Fruit fly (Drosophila melanogaster): ENCODE measurements around the gene Smyd3.
"Not testable (repeated sequence)": the region's sequence is repeated elsewhere in the genome, so short reads cannot be mapped to it uniquely, and the experiment has no call there.

Gene Smyd3

dm6 chrX:2624525-2625006, 15.9 kb upstream of the Smyd3 start, which contains the start of the genes brv3 and Pi4KIIIalpha:
Gene brv3, minus strand, starts transcription at chrX:2624575.
Gene Pi4KIIIalpha, plus strand, starts transcription at chrX:2624804.
- TF ChIP-seq CG8478 (optimal IDR thresholded peaks at IDR 0.05) (no peak), usp (GFP tag; optimal IDR thresholded peaks at IDR 0.05) (no peak), EcR (GFP tag; optimal IDR thresholded peaks at IDR 0.05) (no peak), pan (optimal IDR thresholded peaks at IDR 0.05) (no peak), Dll (optimal IDR thresholded peaks at IDR 0.05) (no peak), psq (optimal IDR thresholded peaks at IDR 0.05) (no peak)

DNA sequence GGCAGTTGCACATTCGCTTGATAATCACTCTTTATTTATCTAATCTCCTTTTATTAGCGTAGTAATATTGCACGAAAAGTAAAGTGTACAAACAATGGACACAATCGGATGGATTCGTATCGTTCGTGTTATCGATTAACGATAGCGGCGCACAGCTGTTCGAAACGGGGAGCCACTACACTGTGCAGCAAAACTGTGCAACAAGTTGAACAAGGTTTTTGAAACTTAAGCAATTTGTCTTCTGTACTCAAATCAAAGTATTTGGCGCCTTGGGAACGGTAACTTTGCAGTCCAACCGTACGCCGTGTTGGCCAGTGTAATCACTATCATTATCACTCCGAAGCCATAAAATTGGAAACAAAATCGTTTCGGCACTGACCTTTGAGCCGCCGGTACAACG, 11.0 kb upstream of the Smyd3 start, which contains the start of the genes Tsp3A and Seipin:
Gene Tsp3A (minus strand): TSS at position 88 of the 400 bp plus-strand sequence.
Gene Seipin (plus strand): TSS at position 149 of the 400 bp plus-strand sequence.
- TF ChIP-seq usp (GFP tag; optimal IDR thresholded peaks at IDR 0.05) (no peak), psq (optimal IDR thresholded peaks at IDR 0.05) (no peak), Dll (optimal IDR thresholded peaks at IDR 0.05) (no peak), pan (optimal IDR thresholded peaks at IDR 0.05) (no peak), EcR (GFP tag; optimal IDR thresholded peaks at IDR 0.05) (no peak), CG8478 (optimal IDR thresholded peaks at IDR 0.05) (no peak)

DNA sequence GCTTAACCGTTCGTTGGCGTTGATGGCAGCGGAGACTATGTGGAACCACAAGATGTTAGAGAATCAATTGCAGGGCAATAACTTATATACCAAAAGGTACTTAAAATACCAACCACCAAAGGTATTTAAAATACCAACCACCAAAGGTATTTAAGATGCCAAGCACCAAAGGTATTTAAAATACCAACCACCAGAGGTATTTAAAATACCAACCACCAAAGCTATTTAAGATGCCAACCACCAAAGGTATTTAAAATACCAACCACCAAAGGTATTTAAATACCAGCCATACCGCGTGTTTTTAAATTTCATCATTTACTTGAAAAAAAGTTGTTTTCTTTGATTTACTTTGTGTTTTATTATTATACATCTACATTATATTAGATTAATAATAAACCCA, 8.7 kb upstream of the Smyd3 start:
- TF ChIP-seq CG8478 (optimal IDR thresholded peaks at IDR 0.05) (no peak), usp (GFP tag; optimal IDR thresholded peaks at IDR 0.05) (no peak), pan (optimal IDR thresholded peaks at IDR 0.05) (no peak), EcR (GFP tag; optimal IDR thresholded peaks at IDR 0.05) (no peak), Dll (optimal IDR thresholded peaks at IDR 0.05) (no peak), psq (optimal IDR thresholded peaks at IDR 0.05) (no peak)

DNA sequence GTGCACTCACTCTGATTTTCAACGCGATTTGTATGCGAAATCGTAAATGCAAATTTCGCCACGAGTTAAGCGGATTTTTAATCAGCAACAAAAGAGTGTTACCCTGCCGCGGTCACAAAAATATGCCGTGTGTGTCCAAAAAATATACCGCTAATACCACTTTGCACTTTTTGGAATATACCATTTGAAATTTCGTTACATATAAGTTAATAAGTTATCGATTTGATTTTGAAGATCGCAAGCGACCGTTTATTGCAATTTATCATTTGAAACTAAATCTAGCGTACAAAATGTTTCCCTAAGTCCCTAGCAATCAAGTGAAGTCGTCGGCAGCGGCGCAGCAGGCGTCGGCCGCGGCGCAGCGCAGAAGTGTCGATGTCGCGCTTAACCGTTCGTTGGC, 1.6 kb upstream of the Smyd3 start, which contains the start of gene eIF3g1:
Gene eIF3g1 (minus strand): TSS at position 101 of the 400 bp plus-strand sequence.
- TF ChIP-seq CG8478, Dll, psq (optimal IDR thresholded peaks at IDR 0.05): not testable (repeated sequence)

DNA sequence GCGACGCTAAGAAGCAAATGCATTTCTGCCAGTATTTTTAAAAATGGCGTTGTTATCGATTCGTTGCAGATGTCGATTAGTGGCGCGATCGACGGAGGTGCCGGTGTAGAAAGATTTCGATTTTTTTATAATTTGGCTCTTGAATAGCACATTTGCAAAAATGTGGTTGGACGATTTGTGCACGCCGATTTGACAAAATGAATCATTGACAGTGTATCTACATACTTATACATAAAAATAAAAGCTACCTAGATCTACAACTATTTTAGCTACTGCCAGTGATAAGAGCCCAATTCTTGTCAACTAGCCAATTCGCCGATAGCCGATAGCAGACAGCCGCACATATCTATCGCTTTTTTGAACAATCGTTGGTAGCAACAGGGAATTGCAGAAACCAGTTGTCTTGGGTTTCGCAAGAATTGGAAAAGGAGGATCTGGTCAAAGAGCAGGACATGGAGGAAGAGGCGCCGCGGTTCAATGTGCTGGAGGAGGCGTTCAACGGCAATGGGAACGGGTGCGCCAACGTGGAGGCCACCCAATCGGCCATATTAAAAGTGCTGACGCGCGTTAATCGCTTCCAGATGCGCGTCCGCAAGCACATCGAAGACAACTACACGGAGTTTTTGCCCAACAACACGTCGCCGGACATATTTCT, 4.7 kb downstream of the Smyd3 start, which contains the start of the genes Klp3A and Zw10:
Gene Klp3A (minus strand): TSS at position 202 of the 655 bp plus-strand sequence.
Gene Zw10 (plus strand): TSS at position 347 of the 655 bp plus-strand sequence.
- TF ChIP-seq EcR (GFP tag; optimal IDR thresholded peaks at IDR 0.05), result no peak
- no peak for TF ChIP-seq Dll (optimal IDR thresholded peaks at IDR 0.05)
- TF ChIP-seq pan (optimal IDR thresholded peaks at IDR 0.05), result no peak
- no peak for TF ChIP-seq psq (optimal IDR thresholded peaks at IDR 0.05)
- no peak for TF ChIP-seq CG8478 (optimal IDR thresholded peaks at IDR 0.05)
- no peak for TF ChIP-seq usp (GFP tag; optimal IDR thresholded peaks at IDR 0.05)

DNA sequence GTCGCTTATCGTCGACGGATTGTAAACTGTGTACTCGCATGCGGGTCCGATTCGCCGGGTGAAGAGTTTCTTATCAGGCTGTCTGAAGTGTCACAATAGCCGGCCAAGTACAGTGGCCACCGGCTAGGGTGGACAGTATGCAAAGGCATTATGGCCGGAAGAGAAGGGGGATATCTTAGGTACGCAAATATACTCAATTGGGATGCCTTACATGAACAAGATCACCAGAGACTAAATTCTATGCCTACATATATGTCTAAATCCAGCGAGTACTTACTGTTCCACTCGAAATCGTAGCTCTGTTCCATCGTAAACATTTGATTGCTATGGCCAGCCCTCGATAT, 15.0 kb downstream of the Smyd3 start:
- TF ChIP-seq usp (GFP tag; optimal IDR thresholded peaks at IDR 0.05), result no peak

- TF ChIP-seq CG8478 (optimal IDR thresholded peaks at IDR 0.05), result no peak
- no peak for TF ChIP-seq EcR (GFP tag; optimal IDR thresholded peaks at IDR 0.05)
- TF ChIP-seq usp (GFP tag; optimal IDR thresholded peaks at IDR 0.05), result no peak
- TF ChIP-seq pan (optimal IDR thresholded peaks at IDR 0.05), result no peak
- no peak for TF ChIP-seq psq (optimal IDR thresholded peaks at IDR 0.05)
Measured at dm6 chrX:2593094-2593752, 15.5 kb downstream of the Smyd3 start.

DNA sequence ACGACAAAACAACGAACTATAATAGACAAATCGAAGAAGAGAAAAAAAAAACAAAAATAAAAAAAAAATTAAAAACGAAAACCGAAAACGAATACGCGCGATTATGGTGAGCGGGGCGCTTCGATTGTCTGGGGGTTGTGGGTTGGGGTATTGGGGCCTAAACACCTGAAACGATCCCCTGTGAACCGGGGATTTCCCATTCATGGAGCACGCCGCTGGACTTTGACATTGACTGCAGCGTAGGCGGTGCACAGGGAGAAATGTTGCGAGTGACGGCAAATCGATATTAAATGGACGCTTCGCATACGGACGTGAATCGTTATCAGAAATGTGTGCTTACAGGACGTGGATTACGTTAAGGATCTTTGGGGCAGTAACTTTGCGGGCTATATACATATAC, 16.4 kb downstream of the Smyd3 start:
- TF ChIP-seq pan (optimal IDR thresholded peaks at IDR 0.05), result no peak
- no peak for TF ChIP-seq EcR (GFP tag; optimal IDR thresholded peaks at IDR 0.05)
- no peak for TF ChIP-seq CG8478 (optimal IDR thresholded peaks at IDR 0.05)
- no peak for TF ChIP-seq psq (optimal IDR thresholded peaks at IDR 0.05)
- no peak for TF ChIP-seq usp (GFP tag; optimal IDR thresholded peaks at IDR 0.05)
- no peak for TF ChIP-seq Dll (optimal IDR thresholded peaks at IDR 0.05)

- TF ChIP-seq CG8478 (optimal IDR thresholded peaks at IDR 0.05) (no peak), usp (GFP tag; optimal IDR thresholded peaks at IDR 0.05) (no peak), psq (optimal IDR thresholded peaks at IDR 0.05) (no peak), pan (optimal IDR thresholded peaks at IDR 0.05) (no peak), EcR (GFP tag; optimal IDR thresholded peaks at IDR 0.05) (no peak), Dll (optimal IDR thresholded peaks at IDR 0.05) (no peak)
Measured at dm6 chrX:2591315-2591999, 17.2 kb downstream of the Smyd3 start.

DNA sequence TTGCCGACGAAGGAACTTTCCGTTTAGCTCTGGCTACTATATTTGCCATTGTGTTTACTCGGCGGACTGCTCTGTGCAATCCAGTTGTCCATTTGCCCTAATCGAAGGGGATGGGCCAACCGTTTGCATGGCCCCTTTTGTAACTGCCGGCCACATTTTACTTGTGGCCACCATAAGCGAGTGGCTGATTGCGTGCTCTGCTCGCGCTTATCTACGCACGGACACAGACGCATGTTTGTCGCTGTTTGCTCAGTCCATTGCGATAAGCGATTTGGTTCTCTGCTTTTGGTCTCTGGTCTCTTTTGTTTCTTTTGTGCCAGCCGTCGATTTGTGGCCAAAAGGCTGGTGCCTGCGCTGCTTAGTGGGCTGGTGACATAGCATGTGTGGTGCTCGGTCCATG, 18.1 kb downstream of the Smyd3 start:
- TF ChIP-seq EcR (GFP tag; optimal IDR thresholded peaks at IDR 0.05) (no peak), pan (optimal IDR thresholded peaks at IDR 0.05) (no peak), CG8478 (optimal IDR thresholded peaks at IDR 0.05) (no peak), Dll (optimal IDR thresholded peaks at IDR 0.05) (no peak), usp (GFP tag; optimal IDR thresholded peaks at IDR 0.05) (no peak), psq (optimal IDR thresholded peaks at IDR 0.05) (no peak)

DNA sequence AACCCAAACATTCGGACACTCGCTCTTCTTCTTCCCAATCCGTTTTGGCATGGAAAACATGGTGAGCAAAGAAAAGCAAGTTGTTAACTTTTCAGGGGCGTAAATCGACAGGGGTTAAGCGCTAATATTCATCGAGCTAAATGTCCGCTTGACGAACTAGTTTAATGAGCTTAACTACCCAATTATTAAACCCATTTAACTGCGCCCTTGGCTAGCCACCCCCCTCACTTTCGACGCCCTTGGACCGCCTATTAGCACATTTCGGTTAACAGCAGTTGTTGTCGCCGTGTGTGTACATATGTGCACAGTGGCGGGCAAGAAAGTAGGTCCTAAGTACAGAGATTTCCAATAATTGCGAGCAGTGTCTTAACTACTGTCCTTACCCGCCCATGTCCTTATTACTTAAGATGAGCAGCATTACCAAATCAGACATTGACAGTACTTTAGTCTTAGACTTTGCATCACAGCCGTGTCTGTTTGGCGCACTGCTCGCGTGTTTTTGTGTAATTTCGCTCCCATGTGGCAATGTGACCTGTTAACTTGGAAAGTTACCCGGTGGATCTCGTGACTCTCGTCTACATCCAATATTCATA, 19.1 kb downstream of the Smyd3 start:
- TF ChIP-seq pan (optimal IDR thresholded peaks at IDR 0.05) (no peak), EcR (GFP tag; optimal IDR thresholded peaks at IDR 0.05) (no peak), Dll (optimal IDR thresholded peaks at IDR 0.05) (no peak), CG8478 (optimal IDR thresholded peaks at IDR 0.05) (no peak), usp (GFP tag; optimal IDR thresholded peaks at IDR 0.05) (no peak), psq (optimal IDR thresholded peaks at IDR 0.05) (no peak)

Data from whole organism.